Fruit fly (Drosophila melanogaster) whole organism, embryonic: ENCODE data around the gene CG45105.

Source experiments
- CG11085 ChIP-seq: fragments of 200-800 bp; sonication (Bioruptor generic); IDR thresholded peaks from 2 replicates; pipeline ENCODE4 v1.3.6; 2022; ENCODE audit warnings: missing biosample characterization, missing genetic modification characterization
- CG11456 ChIP-seq: fragments of 200-800 bp; sonication (Bioruptor generic); IDR thresholded peaks from 3 replicates; pipeline ENCODE4 v1.3.6; 2022; ENCODE audit warnings: missing biosample characterization, missing genetic modification characterization
- CG12744 ChIP-seq: fragments of 200-800 bp; sonication (Bioruptor generic); optimal IDR thresholded peaks from 2 replicates; lab custom pipeline; 2016; ENCODE audit warnings: missing biosample characterization, missing genetic modification characterization
- CG12942 ChIP-seq: fragments of 200-800 bp; sonication (Bioruptor generic); optimal IDR thresholded peaks from 3 replicates; lab custom pipeline; 2016; ENCODE audit warnings: missing biosample characterization, missing genetic modification characterization
- CG13287 ChIP-seq: fragments of 200-800 bp; sonication (Bioruptor generic); IDR thresholded peaks from 2 replicates; pipeline ENCODE4 v1.3.6; 2022; ENCODE audit warnings: missing biosample characterization, missing genetic modification characterization; ENCODE audit not compliant: partially characterized antibody
- CG13894 ChIP-seq: fragments of 200-800 bp; sonication (Bioruptor generic); optimal IDR thresholded peaks from 3 replicates; lab custom pipeline; 2018; ENCODE audit warnings: missing biosample characterization, mild to moderate bottlenecking, missing genetic modification characterization, moderate library complexity
- CG14860 ChIP-seq: fragments of 200-800 bp; sonication (Bioruptor generic); IDR thresholded peaks from 3 replicates; pipeline ENCODE4 v1.3.6; 2022; ENCODE audit warnings: missing biosample characterization, missing genetic modification characterization; ENCODE audit not compliant: partially characterized antibody
- CG17829 ChIP-seq: fragments of 200-800 bp; optimal IDR thresholded peaks from 2 replicates; lab custom pipeline; 2019; ENCODE audit warnings: missing biosample characterization, mild to moderate bottlenecking, missing genetic modification characterization, moderate library complexity
- CG2120 ChIP-seq: fragments of 200-800 bp; sonication (Bioruptor generic); optimal IDR thresholded peaks from 3 replicates; lab custom pipeline; 2016; ENCODE audit warnings: missing biosample characterization, missing genetic modification characterization
- CG2875 ChIP-seq: fragments of 200-800 bp; sonication (Bioruptor generic); optimal IDR thresholded peaks from 2 replicates; lab custom pipeline; 2017; ENCODE audit warnings: missing biosample characterization, mild to moderate bottlenecking, missing genetic modification characterization, missing genetic modification reagents
- CG3163 ChIP-seq: fragments of 200-800 bp; sonication (Bioruptor generic); optimal IDR thresholded peaks from 3 replicates; lab custom pipeline; 2016; ENCODE audit warnings: missing biosample characterization, missing genetic modification characterization
- CG6272 ChIP-seq: fragments of 200-800 bp; sonication (Bioruptor generic); IDR thresholded peaks from 2 replicates; pipeline ENCODE4 v1.3.6; 2022; ENCODE audit warnings: missing biosample characterization, missing genetic modification characterization
- CG7357 ChIP-seq: fragments of 200-800 bp; sonication (Bioruptor generic); IDR thresholded peaks from 3 replicates; pipeline ENCODE4 v1.3.6; 2022; ENCODE audit warnings: missing biosample characterization, missing genetic modification characterization
- CG9797 ChIP-seq: fragments of 200-800 bp; sonication (Bioruptor generic); optimal IDR thresholded peaks from 3 replicates; lab custom pipeline; 2018; ENCODE audit warnings: missing biosample characterization, mild to moderate bottlenecking, missing genetic modification characterization
- D ChIP-seq, 2 experiments: fragments of 200-800 bp in 1 of 2; fragments of >200 bp in 1 of 2; sonication (Bioruptor generic) in 1 of 2; optimal IDR thresholded peaks; 2 replicates in 1 of 2; 3 replicates in 1 of 2; lab custom pipeline; 2017; ENCODE audit warnings: mild to moderate bottlenecking in 1 of 2, missing biosample characterization in 1 of 2, missing genetic modification characterization in 1 of 2, missing genetic modification reagents in 1 of 2
- Dbx ChIP-seq: fragments of 200-800 bp; sonication (Bioruptor generic); IDR thresholded peaks from 3 replicates; pipeline ENCODE4 v1.3.6; 2022; ENCODE audit warnings: missing biosample characterization, missing genetic modification characterization
- Deaf1 ChIP-seq: fragments of 200-800 bp; optimal IDR thresholded peaks from 3 replicates; lab custom pipeline; 2019; ENCODE audit warnings: missing biosample characterization, mild to moderate bottlenecking, missing genetic modification characterization, moderate library complexity
- H15 ChIP-seq: fragments of 200-800 bp; sonication (Bioruptor generic); IDR thresholded peaks from 3 replicates; pipeline ENCODE4 v1.3.6; 2022; ENCODE audit warnings: missing biosample characterization, missing genetic modification characterization
- Hr51 ChIP-seq, 2 experiments: fragments of 200-800 bp; sonication (Bioruptor generic); optimal IDR thresholded peaks; 2 replicates in 1 of 2; 3 replicates in 1 of 2; lab custom pipeline; 2016 to 2018; ENCODE audit warnings: missing biosample characterization in 2 of 2, missing genetic modification characterization in 2 of 2, mild to moderate bottlenecking in 1 of 2, moderate library complexity in 1 of 2
- MBD-R2 ChIP-seq: fragments of 200-800 bp; sonication (Bioruptor generic); IDR thresholded peaks from 2 replicates; pipeline ENCODE4 v1.3.6; 2022; ENCODE audit warnings: missing biosample characterization, missing genetic modification characterization
- MTF-1 ChIP-seq: fragments of 200-800 bp; sonication (Bioruptor generic); optimal IDR thresholded peaks from 2 replicates; lab custom pipeline; 2018; ENCODE audit warnings: missing biosample characterization, mild to moderate bottlenecking, missing genetic modification characterization, borderline replicate concordance
- Med ChIP-seq: fragments of 200-800 bp; sonication (Bioruptor generic); peaks from one replicate; lab custom pipeline; 2016; ENCODE audit warnings: missing biosample characterization, missing genetic modification characterization, mild to moderate bottlenecking, inconsistent platforms, moderate library complexity
- Trl ChIP-seq, 3 experiments: fragments of >200 bp in 2 of 3; fragments of 200-800 bp in 1 of 3; sonication (Bioruptor generic) in 1 of 3; optimal IDR thresholded peaks; 2 replicates in 1 of 3; 3 replicates in 2 of 3; lab custom pipeline; 2016 to 2017; ENCODE audit warnings: missing biosample characterization in 1 of 3, missing genetic modification characterization in 1 of 3
- Vsx1 ChIP-seq: fragments of 200-800 bp; sonication (Bioruptor generic); optimal IDR thresholded peaks from 2 replicates; lab custom pipeline; 2017; ENCODE audit warnings: missing biosample characterization, mild to moderate bottlenecking, missing genetic modification characterization, missing genetic modification reagents
- abd-A ChIP-seq: fragments of 200-800 bp; sonication (Bioruptor generic); optimal IDR thresholded peaks from 3 replicates; lab custom pipeline; 2019; ENCODE audit warnings: missing biosample characterization, mild to moderate bottlenecking, missing genetic modification characterization, moderate library complexity
- cad ChIP-seq: fragments of >200 bp; optimal IDR thresholded peaks from 2 replicates; lab custom pipeline; 2017; ENCODE audit warnings: missing biosample characterization, missing genetic modification characterization
- dati ChIP-seq: fragments of 200-800 bp; sonication (Bioruptor generic); IDR thresholded peaks from 2 replicates; pipeline ENCODE4 v1.3.6; 2022; ENCODE audit warnings: missing biosample characterization, missing genetic modification characterization
- dmrt99B ChIP-seq: fragments of 200-800 bp; sonication (Bioruptor generic); optimal IDR thresholded peaks from 2 replicates; lab custom pipeline; 2018; ENCODE audit warnings: missing biosample characterization, mild to moderate bottlenecking, missing genetic modification characterization, moderate library complexity
- en ChIP-seq: fragments of 200-800 bp; sonication (Bioruptor generic); optimal IDR thresholded peaks from 2 replicates; lab custom pipeline; 2016; ENCODE audit warnings: missing biosample characterization, missing genetic modification characterization
- hbn ChIP-seq: fragments of 200-800 bp; sonication (Bioruptor generic); IDR thresholded peaks from 2 replicates; pipeline ENCODE4 v1.3.6; 2022; ENCODE audit warnings: missing biosample characterization, missing genetic modification characterization; ENCODE audit not compliant: partially characterized antibody
- hkb ChIP-seq, 2 experiments: fragments of 200-800 bp in 1 of 2; fragments of >200 bp in 1 of 2; sonication (Bioruptor generic) in 1 of 2; IDR thresholded peaks in 1 of 2; optimal IDR thresholded peaks in 1 of 2; 2 replicates each; pipeline versions ENCODE4 v1.3.6 to Lab custom; 2017 to 2022; ENCODE audit warnings: missing biosample characterization in 1 of 2, missing genetic modification characterization in 1 of 2
- jigr1 ChIP-seq: fragments of 200-800 bp; sonication (Bioruptor generic); IDR thresholded peaks from 3 replicates; pipeline ENCODE4 v1.3.6; 2022; ENCODE audit warnings: missing biosample characterization, missing genetic modification characterization
- lab ChIP-seq: fragments of 200-800 bp; sonication (Bioruptor generic); optimal IDR thresholded peaks from 3 replicates; lab custom pipeline; 2017; ENCODE audit warnings: missing biosample characterization, missing genetic modification characterization, mild to moderate bottlenecking, moderate library complexity, missing genetic modification reagents
- lbe ChIP-seq: fragments of 200-800 bp; sonication (Bioruptor generic); optimal IDR thresholded peaks from 2 replicates; lab custom pipeline; 2016; ENCODE audit warnings: missing biosample characterization, mild to moderate bottlenecking, missing genetic modification characterization
- mam ChIP-seq: fragments of 200-800 bp; sonication (Bioruptor generic); optimal IDR thresholded peaks from 3 replicates; lab custom pipeline; 2016; ENCODE audit warnings: missing biosample characterization, missing genetic modification characterization
- onecut ChIP-seq: fragments of 200-800 bp; sonication (Bioruptor generic); IDR thresholded peaks from 2 replicates; pipeline ENCODE4 v1.3.6; 2022; ENCODE audit warnings: missing biosample characterization, missing genetic modification characterization
- org-1 ChIP-seq: fragments of 200-800 bp; sonication (Bioruptor generic); optimal IDR thresholded peaks from 2 replicates; lab custom pipeline; 2017; ENCODE audit warnings: missing biosample characterization, missing genetic modification characterization
- pros ChIP-seq: fragments of 200-800 bp; sonication (Bioruptor generic); optimal IDR thresholded peaks from 3 replicates; lab custom pipeline; 2019; ENCODE audit warnings: missing biosample characterization, mild to moderate bottlenecking, missing genetic modification characterization, moderate library complexity
- ranshi ChIP-seq: fragments of 200-800 bp; sonication (Bioruptor generic); IDR thresholded peaks from 2 replicates; pipeline ENCODE4 v1.3.6; 2022; ENCODE audit warnings: missing biosample characterization, missing genetic modification characterization
- so ChIP-seq: fragments of 200-800 bp; sonication (Bioruptor generic); IDR thresholded peaks from 3 replicates; pipeline ENCODE4 v1.3.6; 2022; ENCODE audit warnings: missing biosample characterization, missing genetic modification characterization
- usp ChIP-seq: fragments of >200 bp; optimal IDR thresholded peaks from 2 replicates; lab custom pipeline; 2017; ENCODE audit warnings: missing biosample characterization, missing genetic modification characterization
- vvl ChIP-seq: fragments of 200-800 bp; sonication (Bioruptor generic); IDR thresholded peaks from 2 replicates; pipeline ENCODE4 v1.3.6; 2022; ENCODE audit warnings: missing biosample characterization, missing genetic modification characterization
- yki ChIP-seq: fragments of >200 bp; optimal IDR thresholded peaks from 3 replicates; lab custom pipeline; 2018
- zf30C ChIP-seq: fragments of 200-800 bp; sonication (Bioruptor generic); optimal IDR thresholded peaks from 3 replicates; lab custom pipeline; 2018; ENCODE audit warnings: missing biosample characterization, mild to moderate bottlenecking, missing genetic modification characterization
- zfh2 ChIP-seq: fragments of 200-800 bp; sonication (Bioruptor generic); optimal IDR thresholded peaks from 2 replicates; lab custom pipeline; 2016; ENCODE audit warnings: missing biosample characterization, missing genetic modification characterization

Gene CG45105

DNA sequence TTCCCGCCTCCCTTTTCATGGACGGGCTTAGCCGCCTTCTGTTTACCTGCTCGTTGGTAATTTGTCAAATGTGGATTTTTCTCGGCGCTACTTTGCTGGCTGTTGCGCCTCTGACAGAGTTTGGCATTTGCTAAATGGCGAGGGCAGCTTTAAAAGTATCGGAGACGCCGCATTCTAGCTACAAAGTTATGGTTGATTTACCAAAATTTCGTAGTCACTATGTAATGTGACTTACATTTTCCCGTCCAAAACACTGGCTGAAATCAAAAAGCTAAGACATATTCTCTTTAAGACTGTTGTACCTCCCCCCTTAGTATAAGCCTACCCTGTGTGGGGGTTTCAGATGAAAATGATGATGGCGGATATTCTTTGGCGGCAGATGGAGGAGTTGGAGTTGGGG, 29.8 kb upstream of the CG45105 start (continued):
- peak; percentile 8 for TF ChIP-seq CG13894 (tag; lab: Kevin White, UChicago)
- TF ChIP-seq mam (GFP tag; lab: Kevin White, UChicago): peak; percentile 1
- 0 out of 3 replicates have a peak, but pooled peaks have one; percentile 57 for TF ChIP-seq CG11456
- no peak for TF ChIP-seq usp (GFP tag; lab: Kevin White, UChicago)
- TF ChIP-seq CG2120 (GFP tag; lab: Kevin White, UChicago): peak; percentile 41
- TF ChIP-seq MBD-R2: peak; percentile 27; the same call in 1 of the 2 replicates
- TF ChIP-seq hbn: no peak
- peak; percentile 57; the same call in 1 of the 3 replicates for TF ChIP-seq Dbx (GFP tag; lab: Robert Waterston, UW)
- TF ChIP-seq en (GFP tag; lab: Kevin White, UChicago): no peak
- no peak for TF ChIP-seq zfh2
- 0 out of 2 replicates have a peak, but pooled peaks have one; percentile 13 for TF ChIP-seq CG11085 (GFP tag; lab: Robert Waterston, UW)
- TF ChIP-seq hkb (optimal IDR thresholded peaks at IDR 0.05; lab: Kevin White, UChicago): peak; percentile 62
- TF ChIP-seq hkb (GFP tag; IDR thresholded peaks at IDR 0.05; lab: Robert Waterston, UW): no peak
- TF ChIP-seq D (optimal IDR thresholded peaks at IDR 0.05; lab: Kevin White, UChicago): no peak
- TF ChIP-seq D (GFP tag; optimal IDR thresholded peaks at IDR 0.05; lab: Kevin White, UChicago): no peak

DNA sequence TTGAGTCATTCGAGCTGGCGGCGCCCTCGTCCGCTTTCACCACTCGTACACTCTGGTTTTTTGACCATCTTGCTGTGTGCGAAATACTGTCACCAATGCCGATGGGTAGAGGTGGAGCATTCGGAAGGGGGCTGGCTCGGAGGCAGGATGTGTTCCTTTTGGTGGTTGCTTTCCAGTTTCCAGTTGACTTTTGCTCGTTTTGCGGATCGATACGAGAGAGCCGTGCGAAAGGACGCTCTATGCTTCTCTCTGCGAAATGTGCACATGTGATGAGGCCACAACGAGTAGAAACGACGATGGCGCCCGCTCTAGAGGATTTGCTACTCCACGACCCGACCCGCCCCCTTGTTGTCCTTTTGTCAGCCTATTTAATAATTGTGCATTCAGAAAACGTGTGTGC, 19.9 kb upstream of the CG45105 start:
- TF ChIP-seq onecut (GFP tag; lab: Robert Waterston, UW) (peak; percentile 96), pros (GFP tag; lab: Kevin White, UChicago) (no peak), Hr51 (GFP tag; optimal IDR thresholded peaks at IDR 0.05; lab: Kevin White, UChicago) (peak in 1 of 2 experiments; percentile 14), dati (GFP tag; lab: Robert Waterston, UW) (no peak), Med (GFP tag; lab: Kevin White, UChicago) (peak; percentile 63), Deaf1 (tag; lab: Kevin White, UChicago) (peak; percentile 65), Trl (optimal IDR thresholded peaks at IDR 0.05; lab: Kevin White, UChicago) (peak; percentile 4 to 26), Trl (GFP tag; optimal IDR thresholded peaks at IDR 0.05; lab: Kevin White, UChicago) (no peak), abd-A (tag; lab: Kevin White, UChicago) (peak; percentile 46)
- TF ChIP-seq, all 482 proteins: peak for 6

DNA sequence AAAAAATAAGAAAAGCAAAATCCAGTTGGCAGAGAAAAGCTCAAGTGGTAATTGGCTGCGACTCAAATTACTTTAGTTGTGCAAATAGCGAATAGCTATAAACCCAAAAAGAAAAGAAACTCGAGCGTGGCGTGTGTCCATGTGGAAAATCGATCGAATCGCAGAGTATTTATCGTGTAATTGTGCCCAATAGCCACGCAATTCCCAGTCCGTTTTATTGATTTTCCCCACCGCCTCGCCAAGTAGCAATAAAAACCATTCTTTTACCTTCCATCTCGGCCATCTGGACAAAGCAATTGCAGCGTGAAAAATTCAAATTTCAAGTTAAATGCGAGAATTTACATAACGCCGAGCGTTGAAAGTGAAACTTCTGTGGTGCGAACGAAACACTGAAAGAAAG, 17.7 kb upstream of the CG45105 start:
- TF ChIP-seq hkb (optimal IDR thresholded peaks at IDR 0.05; lab: Kevin White, UChicago) (no peak), hkb (GFP tag; IDR thresholded peaks at IDR 0.05; lab: Robert Waterston, UW) (no peak), zfh2 (no peak), onecut (GFP tag; lab: Robert Waterston, UW) (peak; percentile 90)

DNA sequence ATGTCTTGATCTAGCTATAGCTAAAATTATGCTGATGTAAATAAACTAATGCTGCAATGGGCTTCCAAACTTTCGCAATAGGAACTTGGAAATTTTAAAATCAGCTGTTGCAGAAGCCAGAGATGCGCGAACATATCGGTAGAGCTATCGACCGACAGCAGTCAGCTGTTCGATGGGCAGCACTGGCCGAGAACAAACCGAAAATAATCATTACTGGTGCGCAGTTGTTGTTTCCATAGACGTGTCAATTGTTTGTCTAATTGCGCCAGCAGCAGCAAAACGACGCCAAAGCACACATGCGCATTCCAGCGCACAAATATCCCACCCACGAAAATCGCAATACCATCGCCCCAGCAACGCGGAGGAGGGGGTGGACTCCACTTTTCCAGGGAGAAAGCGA, 17.1 kb upstream of the CG45105 start, which contains the start of gene Sap47:
Gene Sap47, plus strand, starts transcription at position 149 of the 400 bp plus-strand sequence.
- TF ChIP-seq jigr1 (GFP tag; lab: Robert Waterston, UW) (no peak), vvl (peak; percentile 40; the same call in 1 of the 2 replicates), yki (lab: Kevin White, UChicago) (no peak), CG17829 (tag; lab: Kevin White, UChicago) (peak; percentile 21), H15 (no peak), CG13287 (GFP tag; lab: Robert Waterston, UW) (peak; percentile 90), ranshi (GFP tag; lab: Robert Waterston, UW) (no peak; the same call in 1 of the 2 replicates), dmrt99B (tag; lab: Kevin White, UChicago) (no peak), CG7357 (no peak), CG12744 (GFP tag; lab: Kevin White, UChicago) (no peak), CG12942 (GFP tag; lab: Kevin White, UChicago) (no peak), MTF-1 (GFP tag; lab: Kevin White, UChicago) (no peak), zf30C (GFP tag; lab: Kevin White, UChicago) (no peak), cad (GFP tag; lab: Kevin White, UChicago) (no peak), so (GFP tag; lab: Robert Waterston, UW) (peak; percentile 18; the same call in 1 of the 3 replicates), lbe (GFP tag; lab: Kevin White, UChicago) (no peak), CG9797 (GFP tag; lab: Kevin White, UChicago) (no peak), CG3163 (GFP tag; lab: Kevin White, UChicago) (no peak), Vsx1 (GFP tag; lab: Kevin White, UChicago) (peak; percentile 12), CG6272 (no peak), CG2875 (GFP tag; lab: Kevin White, UChicago) (no peak), CG14860 (GFP tag; lab: Robert Waterston, UW) (peak; percentile 74), org-1 (GFP tag; lab: Kevin White, UChicago) (no peak), lab (GFP tag; lab: Kevin White, UChicago) (no peak)
